Fruit fly (Drosophila melanogaster) whole organism, embryonic: ENCODE measurements around the gene CG13670.

Experiments
- Antp ChIP-seq: fragments of 200-800 bp; sonication (Bioruptor generic); optimal IDR thresholded peaks from 3 replicates; lab custom pipeline; 2016; ENCODE audit warnings: missing biosample characterization, missing genetic modification characterization
- CG10267 ChIP-seq: fragments of 200-800 bp; sonication (Bioruptor generic); optimal IDR thresholded peaks from 2 replicates; lab custom pipeline; 2018; ENCODE audit warnings: missing biosample characterization, mild to moderate bottlenecking, missing genetic modification characterization, moderate library complexity
- CG11085 ChIP-seq: fragments of 200-800 bp; sonication (Bioruptor generic); IDR thresholded peaks from 2 replicates; pipeline ENCODE4 v1.3.6; 2022; ENCODE audit warnings: missing biosample characterization, missing genetic modification characterization
- CG11504 ChIP-seq: fragments of 200-800 bp; sonication (Bioruptor generic); optimal IDR thresholded peaks from 3 replicates; lab custom pipeline; 2019; ENCODE audit warnings: missing biosample characterization, mild to moderate bottlenecking, missing genetic modification characterization, moderate library complexity
- CG11695 ChIP-seq: fragments of 200-800 bp; sonication (Bioruptor generic); IDR thresholded peaks from 3 replicates; pipeline ENCODE4 v1.3.6; 2022; ENCODE audit warnings: missing biosample characterization, missing genetic modification characterization
- CG14014 ChIP-seq: fragments of 200-800 bp; sonication (Bioruptor generic); IDR thresholded peaks from 2 replicates; pipeline ENCODE4 v1.3.6; 2022; ENCODE audit warnings: missing biosample characterization, missing genetic modification characterization
- CG14860 ChIP-seq: fragments of 200-800 bp; sonication (Bioruptor generic); IDR thresholded peaks from 3 replicates; pipeline ENCODE4 v1.3.6; 2022; ENCODE audit warnings: missing biosample characterization, missing genetic modification characterization; ENCODE audit not compliant: partially characterized antibody
- CG16813 ChIP-seq: fragments of 200-800 bp; sonication (Bioruptor generic); IDR thresholded peaks from 3 replicates; pipeline ENCODE4 v1.3.6; 2022; ENCODE audit warnings: missing biosample characterization, missing genetic modification characterization; ENCODE audit not compliant: partially characterized antibody
- CG16815 ChIP-seq: fragments of 200-800 bp; sonication (Bioruptor generic); optimal IDR thresholded peaks from 3 replicates; lab custom pipeline; 2017; ENCODE audit warnings: missing biosample characterization, mild to moderate bottlenecking, missing genetic modification characterization
- CG17186 ChIP-seq: fragments of 200-800 bp; sonication (Bioruptor generic); optimal IDR thresholded peaks from 3 replicates; lab custom pipeline; 2017; ENCODE audit warnings: missing biosample characterization, missing genetic modification reagents, missing genetic modification characterization
- CG17328 ChIP-seq: fragments of 200-800 bp; sonication (Bioruptor generic); IDR thresholded peaks from 2 replicates; pipeline ENCODE4 v1.3.6; 2022; ENCODE audit warnings: missing biosample characterization, missing genetic modification characterization
- CG17361 ChIP-seq: fragments of 200-800 bp; sonication (Bioruptor generic); IDR thresholded peaks from 3 replicates; pipeline ENCODE4 v1.3.6; 2022; ENCODE audit warnings: missing biosample characterization, missing genetic modification characterization
- CG18619 ChIP-seq: fragments of 200-800 bp; sonication (Bioruptor generic); optimal IDR thresholded peaks from 3 replicates; lab custom pipeline; 2017; ENCODE audit warnings: missing biosample characterization, mild to moderate bottlenecking, missing genetic modification characterization
- CG3065 ChIP-seq: fragments of 200-800 bp; sonication (Bioruptor generic); optimal IDR thresholded peaks from 2 replicates; lab custom pipeline; 2016; ENCODE audit warnings: missing biosample characterization, missing genetic modification characterization
- CG31224 ChIP-seq: fragments of 200-800 bp; sonication (Bioruptor generic); IDR thresholded peaks from 2 replicates; pipeline ENCODE4 v1.3.6; 2022; ENCODE audit warnings: missing biosample characterization, missing genetic modification characterization
- CG31441 ChIP-seq: fragments of 200-800 bp; sonication (Bioruptor generic); IDR thresholded peaks from 2 replicates; pipeline ENCODE4 v1.3.6; 2022; ENCODE audit warnings: missing biosample characterization, missing genetic modification characterization
- CG33213 ChIP-seq: fragments of 200-800 bp; sonication (Bioruptor generic); optimal IDR thresholded peaks from 3 replicates; lab custom pipeline; 2016; ENCODE audit warnings: missing biosample characterization, missing genetic modification characterization
- CG3726 ChIP-seq: fragments of 200-800 bp; sonication (Bioruptor generic); IDR thresholded peaks from 3 replicates; pipeline ENCODE4, ENCODE4 v1.3.6; 2022; ENCODE audit warnings: missing biosample characterization, missing genetic modification characterization
- CG4854 ChIP-seq: fragments of 200-800 bp; sonication (Bioruptor generic); optimal IDR thresholded peaks from 2 replicates; lab custom pipeline; 2016; ENCODE audit warnings: missing biosample characterization, missing genetic modification characterization, inconsistent platforms
- CG5953 ChIP-seq: fragments of 200-800 bp; sonication (Bioruptor generic); IDR thresholded peaks from 2 replicates; pipeline ENCODE4 v1.3.6; 2022; ENCODE audit warnings: missing biosample characterization, missing genetic modification characterization
- CG6654 ChIP-seq: fragments of 200-800 bp; sonication (Bioruptor generic); optimal IDR thresholded peaks from 2 replicates; lab custom pipeline; 2017; ENCODE audit warnings: missing biosample characterization, mild to moderate bottlenecking, missing genetic modification characterization
- CG6813 ChIP-seq: fragments of 200-800 bp; sonication (Bioruptor generic); optimal IDR thresholded peaks from 2 replicates; lab custom pipeline; 2017; ENCODE audit warnings: missing biosample characterization, missing genetic modification characterization, mild to moderate bottlenecking, moderate library complexity, missing genetic modification reagents
- CG7556 ChIP-seq: fragments of 200-800 bp; sonication (Bioruptor generic); optimal IDR thresholded peaks from 2 replicates; lab custom pipeline; 2017; ENCODE audit warnings: missing biosample characterization, mild to moderate bottlenecking, missing genetic modification characterization
- CG8388 ChIP-seq: fragments of 200-800 bp; sonication (Bioruptor generic); optimal IDR thresholded peaks from 2 replicates; lab custom pipeline; 2019; ENCODE audit warnings: missing biosample characterization, mild to moderate bottlenecking, missing genetic modification characterization, moderate library complexity
- CG8765 ChIP-seq: fragments of 200-800 bp; sonication (Bioruptor generic); IDR thresholded peaks from 2 replicates; pipeline ENCODE4 v1.3.6; 2022; ENCODE audit warnings: missing biosample characterization, missing genetic modification characterization
- CHES-1-like ChIP-seq: fragments of 200-800 bp; sonication (Bioruptor generic); optimal IDR thresholded peaks from 2 replicates; lab custom pipeline; 2016; ENCODE audit warnings: missing biosample characterization, missing genetic modification characterization
- Dbx ChIP-seq: fragments of 200-800 bp; sonication (Bioruptor generic); IDR thresholded peaks from 3 replicates; pipeline ENCODE4 v1.3.6; 2022; ENCODE audit warnings: missing biosample characterization, missing genetic modification characterization
- Gsc ChIP-seq: fragments of 200-800 bp; sonication (Bioruptor generic); IDR thresholded peaks from 2 replicates; pipeline ENCODE4 v1.3.6; 2022; ENCODE audit warnings: missing biosample characterization, missing genetic modification characterization
- HHEX ChIP-seq: fragments of 200-800 bp; sonication (Bioruptor generic); optimal IDR thresholded peaks from 3 replicates; lab custom pipeline; 2017; ENCODE audit warnings: missing biosample characterization, mild to moderate bottlenecking, missing genetic modification characterization, missing genetic modification reagents
- Hmx ChIP-seq: fragments of 200-800 bp; sonication (Bioruptor generic); optimal IDR thresholded peaks from 2 replicates; lab custom pipeline; 2016; ENCODE audit warnings: missing biosample characterization, missing genetic modification characterization
- NFAT ChIP-seq: fragments of 200-800 bp; sonication (Bioruptor generic); IDR thresholded peaks from 2 replicates; pipeline ENCODE4 v1.3.6; 2022; ENCODE audit warnings: missing biosample characterization, missing genetic modification characterization
- abd-A ChIP-seq: fragments of 200-800 bp; sonication (Bioruptor generic); optimal IDR thresholded peaks from 3 replicates; lab custom pipeline; 2019; ENCODE audit warnings: missing biosample characterization, mild to moderate bottlenecking, missing genetic modification characterization, moderate library complexity
- en ChIP-seq: fragments of 200-800 bp; sonication (Bioruptor generic); optimal IDR thresholded peaks from 2 replicates; lab custom pipeline; 2016; ENCODE audit warnings: missing biosample characterization, missing genetic modification characterization
- ewg ChIP-seq: fragments of 200-800 bp; sonication (Bioruptor generic); optimal IDR thresholded peaks from 3 replicates; lab custom pipeline; 2017; ENCODE audit warnings: mild to moderate bottlenecking, missing biosample characterization, missing genetic modification reagents, missing genetic modification characterization
- eyg ChIP-seq: fragments of 200-800 bp; sonication (Bioruptor generic); optimal IDR thresholded peaks from 3 replicates; lab custom pipeline; 2016; ENCODE audit warnings: missing biosample characterization, missing genetic modification characterization
- fru ChIP-seq: fragments of >200 bp; optimal IDR thresholded peaks from 2 replicates; lab custom pipeline; 2017
- grau ChIP-seq: fragments of 200-800 bp; optimal IDR thresholded peaks from 3 replicates; lab custom pipeline; 2019; ENCODE audit warnings: missing biosample characterization, mild to moderate bottlenecking, missing genetic modification characterization, moderate library complexity
- gro ChIP-seq: fragments of 200-800 bp; sonication (Bioruptor generic); optimal IDR thresholded peaks from 2 replicates; lab custom pipeline; 2016; ENCODE audit warnings: missing biosample characterization, missing genetic modification characterization
- ind ChIP-seq: fragments of 200-800 bp; sonication (Bioruptor generic); optimal IDR thresholded peaks from 3 replicates; lab custom pipeline; 2016; ENCODE audit warnings: missing biosample characterization, missing genetic modification characterization
- inv ChIP-seq: fragments of 200-800 bp; sonication (Bioruptor generic); IDR thresholded peaks from 2 replicates; pipeline ENCODE4 v1.3.6; 2022; ENCODE audit warnings: missing biosample characterization, missing genetic modification characterization; ENCODE audit not compliant: partially characterized antibody
- jing ChIP-seq: fragments of 200-800 bp; sonication (Bioruptor generic); optimal IDR thresholded peaks from 2 replicates; lab custom pipeline; 2018; ENCODE audit warnings: missing biosample characterization, mild to moderate bottlenecking, missing genetic modification characterization
- lmd ChIP-seq: fragments of 200-800 bp; sonication (Bioruptor generic); IDR thresholded peaks from 2 replicates; pipeline ENCODE4 v1.3.6; 2022; ENCODE audit warnings: missing biosample characterization, missing genetic modification characterization
- maf-S ChIP-seq: fragments of 200-800 bp; sonication (Bioruptor generic); optimal IDR thresholded peaks from 2 replicates; lab custom pipeline; 2016; ENCODE audit warnings: missing biosample characterization, missing genetic modification characterization
- mirr ChIP-seq: fragments of 200-800 bp; sonication (Bioruptor generic); optimal IDR thresholded peaks from 3 replicates; lab custom pipeline; 2018; ENCODE audit warnings: missing biosample characterization, mild to moderate bottlenecking, missing genetic modification characterization
- oc ChIP-seq: fragments of 200-800 bp; sonication (Bioruptor generic); optimal IDR thresholded peaks from 2 replicates; lab custom pipeline; 2018; ENCODE audit warnings: missing biosample characterization, mild to moderate bottlenecking, missing genetic modification characterization, moderate library complexity
- otp ChIP-seq: fragments of 200-800 bp; sonication (Bioruptor generic); IDR thresholded peaks from 3 replicates; pipeline ENCODE4, ENCODE4 v1.3.6; 2022; ENCODE audit warnings: missing biosample characterization, missing genetic modification characterization
- pan ChIP-seq, 4 experiments: fragments of >200 bp in 3 of 4; fragments of 200-800 bp in 1 of 4; sonication (Bioruptor generic) in 1 of 4; optimal IDR thresholded peaks in 3 of 4; IDR thresholded peaks in 1 of 4; 2 replicates each; pipeline versions ENCODE4 v1.3.6 to Lab custom; 2017 to 2022; ENCODE audit warnings: missing biosample characterization in 2 of 4, missing genetic modification characterization in 2 of 4, mixed read lengths in 1 of 4
- pb ChIP-seq: fragments of 200-800 bp; sonication (Bioruptor generic); optimal IDR thresholded peaks from 3 replicates; lab custom pipeline; 2016; ENCODE audit warnings: missing biosample characterization, missing genetic modification characterization
- pros ChIP-seq: fragments of 200-800 bp; sonication (Bioruptor generic); optimal IDR thresholded peaks from 3 replicates; lab custom pipeline; 2019; ENCODE audit warnings: missing biosample characterization, mild to moderate bottlenecking, missing genetic modification characterization, moderate library complexity
- seq ChIP-seq: fragments of 200-800 bp; sonication (Bioruptor generic); IDR thresholded peaks from 2 replicates; pipeline ENCODE4 v1.3.6; 2022; ENCODE audit warnings: missing biosample characterization, missing genetic modification characterization
- slou ChIP-seq: fragments of 200-800 bp; sonication (Bioruptor generic); optimal IDR thresholded peaks from 3 replicates; lab custom pipeline; 2016; ENCODE audit warnings: missing biosample characterization, missing genetic modification characterization
- zen2 ChIP-seq: fragments of 200-800 bp; sonication (Bioruptor generic); IDR thresholded peaks from 3 replicates; pipeline ENCODE4 v1.3.6; 2022; ENCODE audit warnings: missing biosample characterization, missing genetic modification characterization; ENCODE audit not compliant: partially characterized antibody

The CG13670 gene

DNA sequence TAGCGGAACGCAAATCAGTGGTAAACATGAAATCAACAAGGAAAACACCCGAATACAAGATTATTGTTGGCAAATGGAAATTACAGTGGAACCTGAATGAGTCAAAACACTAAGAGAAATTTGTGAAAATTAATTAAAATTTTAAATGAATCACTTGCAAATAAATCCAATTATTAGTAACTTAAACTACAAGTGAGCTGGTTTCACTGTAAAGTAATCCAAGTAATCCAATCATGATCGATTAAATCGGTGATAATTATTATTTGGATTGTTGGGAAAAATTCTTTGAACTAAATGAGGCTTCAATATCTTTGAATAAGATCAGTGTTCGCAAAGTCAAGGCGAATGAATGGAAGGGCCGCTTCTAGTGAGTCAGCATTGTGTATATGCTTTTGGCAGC is 32.2 kb upstream of the CG13670 start (continued):
- TF ChIP-seq CG11504 (tag; lab: Kevin White, UChicago) (peak; percentile 36), gro (no peak), pros (GFP tag; lab: Kevin White, UChicago) (no peak), Hmx (GFP tag; lab: Kevin White, UChicago) (no peak), CG11085 (GFP tag; lab: Robert Waterston, UW) (no peak), jing (GFP tag; lab: Kevin White, UChicago) (no peak), pan (optimal IDR thresholded peaks at IDR 0.05; lab: Kevin White, UChicago) (no peak), pan (GFP tag; optimal IDR thresholded peaks at IDR 0.05 in 1 of 2, IDR thresholded peaks at IDR 0.05 in 1 of 2) (no peak), CG3726 (GFP tag; lab: Robert Waterston, UW) (no peak), CG17328 (GFP tag; lab: Robert Waterston, UW) (no peak), CG10267 (tag; lab: Kevin White, UChicago) (no peak), CG17361 (GFP tag; lab: Robert Waterston, UW) (0 out of 3 replicates have a peak, but pooled peaks have one; percentile 17), CG14014 (GFP tag; lab: Robert Waterston, UW) (no peak), oc (no peak), Gsc (no peak), CG16813 (GFP tag; lab: Robert Waterston, UW) (no peak), mirr (GFP tag; lab: Kevin White, UChicago) (no peak), abd-A (no peak), CHES-1-like (GFP tag; lab: Kevin White, UChicago) (no peak), eyg (GFP tag; lab: Kevin White, UChicago) (no peak), ind (GFP tag; lab: Kevin White, UChicago) (no peak), CG5953 (GFP tag; lab: Robert Waterston, UW) (no peak), CG16815 (GFP tag; lab: Kevin White, UChicago) (no peak), CG31441 (GFP tag; lab: Robert Waterston, UW) (0 out of 2 replicates have a peak, but pooled peaks have one; percentile 14), fru (lab: Kevin White, UChicago) (no peak), otp (GFP tag; lab: Robert Waterston, UW) (no peak), CG14860 (no peak), HHEX (GFP tag; lab: Kevin White, UChicago) (no peak), seq (GFP tag; lab: Robert Waterston, UW) (no peak), CG7556 (no peak), CG8388 (no peak), pb (GFP tag; lab: Kevin White, UChicago) (no peak), inv (GFP tag; lab: Robert Waterston, UW) (no peak), ewg (no peak), CG18619 (GFP tag; lab: Kevin White, UChicago) (no peak), CG6654 (GFP tag; lab: Kevin White, UChicago) (no peak), CG33213 (no peak), CG6813 (GFP tag; lab: Kevin White, UChicago) (no peak), CG8765 (GFP tag; lab: Robert Waterston, UW) (no peak), en (GFP tag; lab: Kevin White, UChicago) (no peak), slou (GFP tag; lab: Kevin White, UChicago) (no peak), CG4854 (GFP tag; lab: Kevin White, UChicago) (no peak), CG11695 (GFP tag; lab: Robert Waterston, UW) (no peak), Dbx (no peak), CG17186 (GFP tag; lab: Kevin White, UChicago) (no peak), Antp (GFP tag; lab: Kevin White, UChicago) (no peak), grau (tag; lab: Kevin White, UChicago) (peak; percentile 74), CG3065 (GFP tag; lab: Kevin White, UChicago) (no peak), zen2 (GFP tag; lab: Robert Waterston, UW) (no peak), NFAT (no peak), maf-S (GFP tag; lab: Kevin White, UChicago) (no peak), lmd (GFP tag; lab: Robert Waterston, UW) (peak; percentile 35; the same call in 1 of the 2 replicates), CG31224 (GFP tag; lab: Robert Waterston, UW) (no peak)
